Fruit fly (Drosophila melanogaster) whole organism, pupa: ENCODE results near the gene CG9106.

Experiments used
- CG10348 ChIP-seq: fragments of 200-800 bp; sonication (Bioruptor generic); IDR thresholded peaks from 2 replicates; pipeline ENCODE4 v1.3.6; 2022; ENCODE audit warnings: missing biosample characterization, missing genetic modification characterization
- CG17806 ChIP-seq: fragments of 200-800 bp; sonication (Bioruptor generic); optimal IDR thresholded peaks from 2 replicates; lab custom pipeline; 2018; ENCODE audit warnings: missing biosample characterization, mild to moderate bottlenecking, missing genetic modification characterization, moderate library complexity
- CG4496 ChIP-seq: fragments of 200-800 bp; sonication (Bioruptor generic); IDR thresholded peaks from 3 replicates; pipeline ENCODE4 v1.3.6; 2022; ENCODE audit warnings: missing biosample characterization, missing genetic modification characterization
- D1 ChIP-seq: fragments of 200-800 bp; sonication (Bioruptor generic); optimal IDR thresholded peaks from 2 replicates; lab custom pipeline; 2018; ENCODE audit warnings: missing biosample characterization, mild to moderate bottlenecking, missing genetic modification characterization, moderate library complexity
- Snoo ChIP-seq: fragments of 200-800 bp; sonication (Bioruptor generic); optimal IDR thresholded peaks from 3 replicates; lab custom pipeline; 2017; ENCODE audit warnings: missing biosample characterization, mild to moderate bottlenecking, missing genetic modification characterization, inconsistent platforms
- gl ChIP-seq: fragments of 200-800 bp; sonication (Bioruptor generic); optimal IDR thresholded peaks from 2 replicates; lab custom pipeline; 2018; ENCODE audit warnings: missing biosample characterization, mild to moderate bottlenecking, missing genetic modification characterization

DNA sequence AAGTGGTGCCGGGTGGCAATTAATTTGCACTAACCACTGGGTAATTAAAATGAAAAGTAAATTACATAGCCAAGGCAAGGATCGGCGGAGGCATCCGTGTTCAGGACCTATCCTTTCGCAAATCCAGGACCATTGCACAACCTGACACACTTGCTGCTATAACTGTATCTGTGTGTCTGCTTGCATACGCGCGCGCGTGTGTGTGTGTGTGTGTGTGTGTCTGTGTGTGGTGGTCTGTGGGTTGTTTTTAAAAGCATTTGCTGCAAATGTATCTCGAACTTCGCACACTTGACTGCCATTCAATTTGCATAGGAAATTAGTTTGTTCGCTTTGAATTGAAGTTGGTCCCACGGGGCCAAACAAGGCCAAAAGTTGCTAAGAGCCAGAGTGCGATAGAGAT is 12.9 kb downstream of the CG9106 start:
- no peak for TF ChIP-seq D1 (tag; lab: Kevin White, UChicago)
- no peak for TF ChIP-seq Snoo (tag; lab: Kevin White, UChicago)
- no peak for TF ChIP-seq CG17806
- no peak for TF ChIP-seq gl
- no peak for TF ChIP-seq CG10348 (GFP tag; lab: Robert Waterston, UW)
- no peak for TF ChIP-seq CG4496 (GFP tag; lab: Robert Waterston, UW)
